Fruit fly (Drosophila melanogaster): ENCODE data around the gene CG5177.
A peak's percentile ranks its signal among the peaks of the same experiment; 100 is the strongest.

CG5177 gene

dm6 chr2L:7395813-7396212 is 9.2 kb upstream of the CG5177 start (continued):
- TF ChIP-seq Bteb2 (GFP tag; optimal IDR thresholded peaks at IDR 0.05) (no peak), Pdp1 (GFP tag; optimal IDR thresholded peaks at IDR 0.05) (no peak), CG6175 (GFP tag; IDR thresholded peaks at IDR 0.05) (no peak), CG15269 (tag; optimal IDR thresholded peaks at IDR 0.05) (peak; percentile 78), Dek (tag; optimal IDR thresholded peaks at IDR 0.05) (peak; percentile 34), CG12299 (tag; optimal IDR thresholded peaks at IDR 0.05) (no peak), CG3726 (GFP tag; IDR thresholded peaks at IDR 0.05) (no peak), corto (GFP tag; optimal IDR thresholded peaks at IDR 0.05) (no peak), tin (GFP tag; optimal IDR thresholded peaks at IDR 0.05) (peak; percentile 37), Fer2 (tag; optimal IDR thresholded peaks at IDR 0.05) (no peak), CG4730 (GFP tag; IDR thresholded peaks at IDR 0.05) (peak; percentile 26; the same call in 1 of the 2 replicates), ERR (GFP tag; optimal IDR thresholded peaks at IDR 0.05) (no peak), CG10366 (GFP tag; IDR thresholded peaks at IDR 0.05) (peak; percentile 50; the same call in 1 of the 2 replicates), en (GFP tag; optimal IDR thresholded peaks at IDR 0.05) (no peak), disco-r (GFP tag; optimal IDR thresholded peaks at IDR 0.05) (no peak), knrl (GFP tag; IDR thresholded peaks at IDR 0.05; ENCODE audit: partially characterized antibody) (no peak), stc (GFP tag; IDR thresholded peaks at IDR 0.05) (0 out of 2 replicates have a peak, but pooled peaks have one; percentile 33), cas (GFP tag; IDR thresholded peaks at IDR 0.05) (no peak), ewg (GFP tag; optimal IDR thresholded peaks at IDR 0.05) (peak; percentile 24), cad (GFP tag; optimal IDR thresholded peaks at IDR 0.05) (no peak), trh (GFP tag; optimal IDR thresholded peaks at IDR 0.05) (no peak), CG14050 (GFP tag; IDR thresholded peaks at IDR 0.05) (peak; percentile 31; the same call in 1 of the 3 replicates), pnt (GFP tag; optimal IDR thresholded peaks at IDR 0.05) (no peak), fu2 (GFP tag; optimal IDR thresholded peaks at IDR 0.05) (no peak), BtbVII (GFP tag; optimal IDR thresholded peaks at IDR 0.05) (peak; percentile 49), lmd (GFP tag; IDR thresholded peaks at IDR 0.05) (peak; percentile 68), Sin3A (optimal IDR thresholded peaks at IDR 0.05) (no peak), Hmx (GFP tag; optimal IDR thresholded peaks at IDR 0.05) (no peak), wor (GFP tag; IDR thresholded peaks at IDR 0.05) (peak; percentile 44; the same call in 1 of the 2 replicates), lola (GFP tag; optimal IDR thresholded peaks at IDR 0.05) (no peak), gt (GFP tag; IDR thresholded peaks at IDR 0.05) (no peak), CG15479 (GFP tag; optimal IDR thresholded peaks at IDR 0.05) (no peak), CG42726 (GFP tag; IDR thresholded peaks at IDR 0.05; ENCODE audit: partially characterized antibody) (no peak), CG4854 (GFP tag; optimal IDR thresholded peaks at IDR 0.05) (no peak), CG2129 (GFP tag; IDR thresholded peaks at IDR 0.05; ENCODE audit: partially characterized antibody) (no peak), cato (GFP tag; optimal IDR thresholded peaks at IDR 0.05; ENCODE audit: borderline replicate concordance) (no peak), sc (optimal IDR thresholded peaks at IDR 0.05) (no peak), sc (GFP tag; optimal IDR thresholded peaks at IDR 0.05) (no peak), bbx (GFP tag; IDR thresholded peaks at IDR 0.05; ENCODE audit: partially characterized antibody) (no peak), Nf-YB (GFP tag; optimal IDR thresholded peaks at IDR 0.05) (peak; percentile 25), pb (GFP tag; optimal IDR thresholded peaks at IDR 0.05) (no peak), sob (GFP tag; IDR thresholded peaks at IDR 0.05) (peak; percentile 58; the same call in 1 of the 2 replicates), tap (tag; optimal IDR thresholded peaks at IDR 0.05) (peak; percentile 63), CG1024 (GFP tag; IDR thresholded peaks at IDR 0.05) (peak; percentile 15; the same call in 1 of the 2 replicates), CG17361 (GFP tag; IDR thresholded peaks at IDR 0.05) (peak; percentile 70), CG1832 (GFP tag; optimal IDR thresholded peaks at IDR 0.05) (no peak), luna (GFP tag; optimal IDR thresholded peaks at IDR 0.05) (no peak), CG11504 (tag; optimal IDR thresholded peaks at IDR 0.05) (peak; percentile 86), Jarid2 (GFP tag; optimal IDR thresholded peaks at IDR 0.05) (no peak), CG32772 (GFP tag; IDR thresholded peaks at IDR 0.05) (no peak), CG3065 (GFP tag; optimal IDR thresholded peaks at IDR 0.05) (no peak), CG12104 (GFP tag; optimal IDR thresholded peaks at IDR 0.05) (peak; percentile 44)

Measured in whole organism, embryonic.